Fruit fly (Drosophila melanogaster): Measurements from ENCODE around the gene Npc2d.

Npc2d gene

dm6 chr3R:10045343-10045742, 10.5 kb downstream of the Npc2d start, which contains the start of the genes CG11722 and mtTFB2 (continued):
- TF ChIP-seq scrt (GFP tag; optimal IDR thresholded peaks at IDR 0.05) = peak; percentile 90
- TF ChIP-seq Myb (GFP tag; optimal IDR thresholded peaks at IDR 0.05) = no peak
- TF ChIP-seq zen (tag; optimal IDR thresholded peaks at IDR 0.05) = peak; percentile 8
- TF ChIP-seq CG10147 (GFP tag; optimal IDR thresholded peaks at IDR 0.05) = no peak
- 0 out of 3 replicates have a peak, but pooled peaks have one; percentile 13 for TF ChIP-seq hb (GFP tag; IDR thresholded peaks at IDR 0.05; ENCODE audit: partially characterized antibody)
- TF ChIP-seq Dref (GFP tag; IDR thresholded peaks at IDR 0.05) = peak; percentile 68
- 0 out of 3 replicates have a peak, but pooled peaks have one; percentile 47 for TF ChIP-seq HLH4C (GFP tag; IDR thresholded peaks at IDR 0.05; ENCODE audit: partially characterized antibody)
- TF ChIP-seq Atf6 (GFP tag; IDR thresholded peaks at IDR 0.05) = no peak
- no peak for TF ChIP-seq Usf (GFP tag; optimal IDR thresholded peaks at IDR 0.05)
- no peak for TF ChIP-seq GATAe (GFP tag; conservative IDR thresholded peaks at IDR 0.05)
- TF ChIP-seq CG7786 (GFP tag; optimal IDR thresholded peaks at IDR 0.05) = no peak
- no peak for TF ChIP-seq ATbp (GFP tag; optimal IDR thresholded peaks at IDR 0.05)
- TF ChIP-seq ranshi (GFP tag; IDR thresholded peaks at IDR 0.05) = no peak
- TF ChIP-seq Rx (GFP tag; IDR thresholded peaks at IDR 0.05) = no peak
- no peak for TF ChIP-seq Poxn (GFP tag; IDR thresholded peaks at IDR 0.05)
- peak; percentile 2 for TF ChIP-seq gfzf (GFP tag; optimal IDR thresholded peaks at IDR 0.05)
- TF ChIP-seq btn (GFP tag; optimal IDR thresholded peaks at IDR 0.05) = no peak
- TF ChIP-seq sna (GFP tag; IDR thresholded peaks at IDR 0.05; ENCODE audit: partially characterized antibody) = peak; percentile 45; the same call in 1 of the 2 replicates
- TF ChIP-seq nmo (GFP tag; optimal IDR thresholded peaks at IDR 0.05) = no peak
- TF ChIP-seq dysf (GFP tag; IDR thresholded peaks at IDR 0.05) = no peak
- no peak for TF ChIP-seq sob (GFP tag; IDR thresholded peaks at IDR 0.05)
- peak; percentile 92 for TF ChIP-seq CG18011 (GFP tag; optimal IDR thresholded peaks at IDR 0.05)
- TF ChIP-seq CG18619 (GFP tag; optimal IDR thresholded peaks at IDR 0.05) = no peak
- TF ChIP-seq Pdp1 (GFP tag; optimal IDR thresholded peaks at IDR 0.05) = peak in 1 of 2 experiments; percentile 84
- no peak for TF ChIP-seq Drgx (GFP tag; IDR thresholded peaks at IDR 0.05)
- TF ChIP-seq CG13296 (GFP tag; optimal IDR thresholded peaks at IDR 0.05) = no peak
- no peak for TF ChIP-seq CG7271 (tag; optimal IDR thresholded peaks at IDR 0.05)
- TF ChIP-seq sim (GFP tag; IDR thresholded peaks at IDR 0.05) = no peak
- TF ChIP-seq MBD-R2 (GFP tag; IDR thresholded peaks at IDR 0.05) = peak; percentile 81
- TF ChIP-seq Fer3 (tag; optimal IDR thresholded peaks at IDR 0.05) = no peak
- no peak for TF ChIP-seq fd96Cb (tag; optimal IDR thresholded peaks at IDR 0.05)
- TF ChIP-seq CG15479 (GFP tag; optimal IDR thresholded peaks at IDR 0.05) = peak; percentile 45
- TF ChIP-seq dati (GFP tag; IDR thresholded peaks at IDR 0.05) = no peak
- no peak for TF ChIP-seq gem (tag; optimal IDR thresholded peaks at IDR 0.05)
- no peak for TF ChIP-seq dimm (GFP tag; IDR thresholded peaks at IDR 0.05)
- TF ChIP-seq CG15601 (tag; optimal IDR thresholded peaks at IDR 0.05) = no peak
- no peak for TF ChIP-seq CkIIα-i1 (GFP tag; IDR thresholded peaks at IDR 0.05)
- peak; percentile 29 for TF ChIP-seq Sry-δ (GFP tag; optimal IDR thresholded peaks at IDR 0.05)
- TF ChIP-seq NC2β (GFP tag; optimal IDR thresholded peaks at IDR 0.05) = no peak
- TF ChIP-seq CG13287 (GFP tag; IDR thresholded peaks at IDR 0.05; ENCODE audit: partially characterized antibody) = peak; percentile 69
- TF ChIP-seq Opbp (GFP tag; IDR thresholded peaks at IDR 0.05; ENCODE audit: partially characterized antibody) = no peak; the same call in 2 of the 3 replicates
- no peak for TF ChIP-seq CG7987 (GFP tag; optimal IDR thresholded peaks at IDR 0.05)
- no peak for TF ChIP-seq CG8290 (GFP tag; optimal IDR thresholded peaks at IDR 0.05)
- peak in 1 of 2 experiments; percentile 37 for TF ChIP-seq CG8290 (tag; optimal IDR thresholded peaks at IDR 0.05)
- TF ChIP-seq Camta (GFP tag; optimal IDR thresholded peaks at IDR 0.05) = no peak
- TF ChIP-seq Ptx1 (GFP tag; IDR thresholded peaks at IDR 0.05) = no peak
- TF ChIP-seq ind (GFP tag; optimal IDR thresholded peaks at IDR 0.05) = no peak
- no peak for TF ChIP-seq CG10366 (GFP tag; IDR thresholded peaks at IDR 0.05)
- TF ChIP-seq CG7357 (GFP tag; IDR thresholded peaks at IDR 0.05) = no peak
- no peak for TF ChIP-seq Ssrp (tag; optimal IDR thresholded peaks at IDR 0.05)
- no peak for TF ChIP-seq Ravus (GFP tag; IDR thresholded peaks at IDR 0.05)
